Fruit fly (Drosophila melanogaster): Measurements from ENCODE around the gene CG32706.
A peak's percentile ranks its signal among the peaks of the same experiment; 100 is the strongest.

The CG32706 gene

dm6 chrX:9118961-9119633 lies 32.2 kb downstream of the CG32706 start:
- TF ChIP-seq CG8319 (GFP tag; optimal IDR thresholded peaks at IDR 0.05) (no peak), CG10631 (GFP tag; optimal IDR thresholded peaks at IDR 0.05) (no peak), Sox102F (GFP tag; optimal IDR thresholded peaks at IDR 0.05) (no peak), achi (GFP tag; optimal IDR thresholded peaks at IDR 0.05) (no peak), spab (GFP tag; optimal IDR thresholded peaks at IDR 0.05) (no peak), CG10669 (GFP tag; optimal IDR thresholded peaks at IDR 0.05) (peak; percentile 37), CG4318 (GFP tag; optimal IDR thresholded peaks at IDR 0.05) (no peak), CG16779 (tag; optimal IDR thresholded peaks at IDR 0.05) (no peak), Eip78C (GFP tag) (peak; percentile 87), CG11902 (GFP tag; optimal IDR thresholded peaks at IDR 0.05) (no peak), CG1621 (tag; optimal IDR thresholded peaks at IDR 0.05) (no peak), salr (GFP tag; optimal IDR thresholded peaks at IDR 0.05) (no peak), net (GFP tag; optimal IDR thresholded peaks at IDR 0.05) (no peak), Hr4 (GFP tag; optimal IDR thresholded peaks at IDR 0.05) (peak; percentile 58), CG32006 (GFP tag; optimal IDR thresholded peaks at IDR 0.05) (no peak), CG6808 (GFP tag; optimal IDR thresholded peaks at IDR 0.05) (peak; percentile 30), CG11762 (GFP tag; optimal IDR thresholded peaks at IDR 0.05; ENCODE audit: insufficient read depth) (peak; percentile 10), CG8119 (GFP tag; IDR thresholded peaks at IDR 0.05) (no peak), CG34406 (GFP tag; optimal IDR thresholded peaks at IDR 0.05) (no peak), topi (GFP tag; optimal IDR thresholded peaks at IDR 0.05) (peak; percentile 34), dac (GFP tag; optimal IDR thresholded peaks at IDR 0.05) (no peak), CG8632 (GFP tag; optimal IDR thresholded peaks at IDR 0.05) (no peak), Hr38 (GFP tag; optimal IDR thresholded peaks at IDR 0.05) (no peak), CG3919 (GFP tag; optimal IDR thresholded peaks at IDR 0.05) (peak; percentile 22), vri (GFP tag; optimal IDR thresholded peaks at IDR 0.05) (no peak), Eip93F (GFP tag; optimal IDR thresholded peaks at IDR 0.05) (no peak), Ets21C (GFP tag; optimal IDR thresholded peaks at IDR 0.05) (no peak), pdm3 (GFP tag; optimal IDR thresholded peaks at IDR 0.05) (no peak), CG6276 (GFP tag; optimal IDR thresholded peaks at IDR 0.05) (peak; percentile 47), svp (GFP tag) (peak; percentile 78), Lpt (GFP tag; optimal IDR thresholded peaks at IDR 0.05) (no peak), CG6792 (GFP tag; optimal IDR thresholded peaks at IDR 0.05) (no peak), eg (GFP tag; IDR thresholded peaks at IDR 0.05) (0 out of 3 replicates have a peak, but pooled peaks have one; percentile 55), dsx (GFP tag; optimal IDR thresholded peaks at IDR 0.05; ENCODE audit: poor library complexity, severe bottlenecking) (no peak), fd85E (GFP tag; optimal IDR thresholded peaks at IDR 0.05) (no peak), CG9139 (GFP tag; optimal IDR thresholded peaks at IDR 0.05) (no peak), esn (GFP tag; optimal IDR thresholded peaks at IDR 0.05) (no peak), Sox14 (GFP tag; optimal IDR thresholded peaks at IDR 0.05) (no peak), CG3032 (tag; optimal IDR thresholded peaks at IDR 0.05) (no peak), cyc (GFP tag; optimal IDR thresholded peaks at IDR 0.05) (peak; percentile 38), Smox (GFP tag; optimal IDR thresholded peaks at IDR 0.05) (no peak), lz (GFP tag; optimal IDR thresholded peaks at IDR 0.05) (no peak), OdsH (GFP tag; optimal IDR thresholded peaks at IDR 0.05) (no peak), CG6854 (GFP tag; optimal IDR thresholded peaks at IDR 0.05) (no peak), CG31627 (GFP tag; optimal IDR thresholded peaks at IDR 0.05) (no peak), Hr39 (GFP tag; optimal IDR thresholded peaks at IDR 0.05) (no peak), CG15336 (GFP tag; IDR thresholded peaks at IDR 0.05) (no peak), Gug (GFP tag; IDR thresholded peaks at IDR 0.05) (no peak), Ets96B (tag; optimal IDR thresholded peaks at IDR 0.05) (peak; percentile 12), Eip75B (GFP tag; optimal IDR thresholded peaks at IDR 0.05) (no peak), acj6 (GFP tag; optimal IDR thresholded peaks at IDR 0.05) (no peak), Blimp-1 (GFP tag; optimal IDR thresholded peaks at IDR 0.05) (no peak)

Data from whole organism, prepupa.